Fruit fly (Drosophila melanogaster) whole organism, embryonic: ENCODE data around the gene wapl.
A peak's percentile ranks its signal among the peaks of the same experiment; 100 is the strongest.

Source experiments
- Atf6 ChIP-seq: fragments of 200-800 bp; sonication (Bioruptor generic); IDR thresholded peaks from 2 replicates; pipeline ENCODE4 v1.3.6; 2022; ENCODE audit warnings: missing biosample characterization, missing genetic modification characterization
- Bteb2 ChIP-seq: fragments of 200-800 bp; sonication (Bioruptor generic); optimal IDR thresholded peaks from 2 replicates; lab custom pipeline; 2016; ENCODE audit warnings: missing biosample characterization, missing genetic modification characterization
- CG10959 ChIP-seq: fragments of 200-800 bp; sonication (Bioruptor generic); IDR thresholded peaks from 2 replicates; pipeline ENCODE4 v1.3.6; 2022; ENCODE audit warnings: missing biosample characterization, missing genetic modification characterization
- CG11093 ChIP-seq: fragments of 200-800 bp; sonication (Bioruptor generic); IDR thresholded peaks from 3 replicates; pipeline ENCODE4 v1.3.6; 2022; ENCODE audit warnings: missing biosample characterization, missing genetic modification characterization
- CG11398 ChIP-seq: fragments of 200-800 bp; sonication (Bioruptor generic); optimal IDR thresholded peaks from 2 replicates; lab custom pipeline; 2016; ENCODE audit warnings: missing biosample characterization, missing genetic modification characterization
- CG12744 ChIP-seq: fragments of 200-800 bp; sonication (Bioruptor generic); optimal IDR thresholded peaks from 2 replicates; lab custom pipeline; 2016; ENCODE audit warnings: missing biosample characterization, missing genetic modification characterization
- CG12769 ChIP-seq: fragments of 200-800 bp; sonication (Bioruptor generic); optimal IDR thresholded peaks from 2 replicates; lab custom pipeline; 2019; ENCODE audit warnings: missing biosample characterization, mild to moderate bottlenecking, missing genetic modification characterization, moderate library complexity
- CG12942 ChIP-seq: fragments of 200-800 bp; sonication (Bioruptor generic); optimal IDR thresholded peaks from 3 replicates; lab custom pipeline; 2016; ENCODE audit warnings: missing biosample characterization, missing genetic modification characterization
- CG14860 ChIP-seq: fragments of 200-800 bp; sonication (Bioruptor generic); IDR thresholded peaks from 3 replicates; pipeline ENCODE4 v1.3.6; 2022; ENCODE audit warnings: missing biosample characterization, missing genetic modification characterization; ENCODE audit not compliant: partially characterized antibody
- CG15479 ChIP-seq: fragments of 200-800 bp; sonication (Bioruptor generic); optimal IDR thresholded peaks from 3 replicates; lab custom pipeline; 2019; ENCODE audit warnings: missing biosample characterization, mild to moderate bottlenecking, missing genetic modification characterization, moderate library complexity
- CG2199 ChIP-seq: fragments of 200-800 bp; sonication (Bioruptor generic); IDR thresholded peaks from 3 replicates; pipeline ENCODE4 v1.3.6; 2022; ENCODE audit warnings: missing biosample characterization, missing genetic modification characterization
- CG2678 ChIP-seq: fragments of 200-800 bp; sonication (Bioruptor generic); optimal IDR thresholded peaks from 3 replicates; lab custom pipeline; 2019; ENCODE audit warnings: missing biosample characterization, mild to moderate bottlenecking, missing genetic modification characterization, moderate library complexity
- CG3847 ChIP-seq: fragments of 200-800 bp; sonication (Bioruptor generic); IDR thresholded peaks from 2 replicates; pipeline ENCODE4 v1.3.6; 2022; ENCODE audit warnings: missing biosample characterization, missing genetic modification characterization
- CG6683 ChIP-seq: fragments of 200-800 bp; sonication (Bioruptor generic); optimal IDR thresholded peaks from 2 replicates; lab custom pipeline; 2017; ENCODE audit warnings: missing biosample characterization, mild to moderate bottlenecking, missing genetic modification characterization, missing genetic modification reagents
- CG7839 ChIP-seq: fragments of 200-800 bp; sonication (Bioruptor generic); optimal IDR thresholded peaks from 3 replicates; lab custom pipeline; 2018; ENCODE audit warnings: missing biosample characterization, mild to moderate bottlenecking, missing genetic modification characterization, moderate library complexity
- CG7928 ChIP-seq: fragments of 200-800 bp; sonication (Bioruptor generic); optimal IDR thresholded peaks from 2 replicates; lab custom pipeline; 2017; ENCODE audit warnings: missing biosample characterization, mild to moderate bottlenecking, missing genetic modification characterization
- CG7987 ChIP-seq: fragments of 200-800 bp; sonication (Bioruptor generic); optimal IDR thresholded peaks from 2 replicates; lab custom pipeline; 2018; ENCODE audit warnings: missing biosample characterization, mild to moderate bottlenecking, missing genetic modification characterization, moderate library complexity
- CG8765 ChIP-seq: fragments of 200-800 bp; sonication (Bioruptor generic); IDR thresholded peaks from 2 replicates; pipeline ENCODE4 v1.3.6; 2022; ENCODE audit warnings: missing biosample characterization, missing genetic modification characterization
- CG9609 ChIP-seq: fragments of 200-800 bp; sonication (Bioruptor generic); optimal IDR thresholded peaks from 3 replicates; lab custom pipeline; 2016; ENCODE audit warnings: missing biosample characterization, missing genetic modification characterization
- CHES-1-like ChIP-seq: fragments of 200-800 bp; sonication (Bioruptor generic); optimal IDR thresholded peaks from 2 replicates; lab custom pipeline; 2016; ENCODE audit warnings: missing biosample characterization, missing genetic modification characterization
- Dfd ChIP-seq, 2 experiments: fragments of >200 bp; optimal IDR thresholded peaks; 2 replicates each; lab custom pipeline; 2017; ENCODE audit warnings: missing biosample characterization in 2 of 2, missing genetic modification characterization in 2 of 2
- Dip3 ChIP-seq: fragments of 200-800 bp; sonication (Bioruptor generic); optimal IDR thresholded peaks from 3 replicates; lab custom pipeline; 2016; ENCODE audit warnings: missing biosample characterization, missing genetic modification characterization
- Dref ChIP-seq: fragments of 200-800 bp; sonication (Bioruptor generic); IDR thresholded peaks from 2 replicates; pipeline ENCODE4 v1.3.6; 2022; ENCODE audit warnings: missing biosample characterization, missing genetic modification characterization
- Ets65A ChIP-seq: fragments of 200-800 bp; sonication (Bioruptor generic); peaks from one replicate; lab custom pipeline; 2016; ENCODE audit warnings: missing biosample characterization, missing genetic modification characterization
- Hey ChIP-seq: fragments of 200-800 bp; sonication (Bioruptor generic); optimal IDR thresholded peaks from 3 replicates; lab custom pipeline; 2018; ENCODE audit warnings: missing biosample characterization, mild to moderate bottlenecking, missing genetic modification characterization
- Hmr ChIP-seq: fragments of 200-800 bp; sonication (Bioruptor generic); optimal IDR thresholded peaks from 3 replicates; lab custom pipeline; 2017; ENCODE audit warnings: mild to moderate bottlenecking, missing biosample characterization, missing genetic modification reagents, missing genetic modification characterization
- Hr3 ChIP-seq: fragments of 200-800 bp; sonication (Bioruptor generic); optimal IDR thresholded peaks from 3 replicates; lab custom pipeline; 2016; ENCODE audit warnings: missing biosample characterization, missing genetic modification characterization
- Hr78 ChIP-seq, 2 experiments: fragments of 200-800 bp in 1 of 2; fragments of >200 bp in 1 of 2; sonication (Bioruptor generic) in 1 of 2; optimal IDR thresholded peaks; 2 replicates each; lab custom pipeline; 2017 to 2019; ENCODE audit warnings: missing biosample characterization in 2 of 2, missing genetic modification characterization in 2 of 2, mild to moderate bottlenecking in 1 of 2, moderate library complexity in 1 of 2
- Max ChIP-seq: fragments of 200-800 bp; sonication (Bioruptor generic); optimal IDR thresholded peaks from 2 replicates; lab custom pipeline; 2016; ENCODE audit warnings: missing biosample characterization, mild to moderate bottlenecking, missing genetic modification characterization
- Meics ChIP-seq: fragments of 200-800 bp; sonication (Bioruptor generic); optimal IDR thresholded peaks from 2 replicates; lab custom pipeline; 2017; ENCODE audit warnings: missing biosample characterization, mild to moderate bottlenecking, missing genetic modification characterization
- Myb ChIP-seq: fragments of 200-800 bp; sonication (Bioruptor generic); optimal IDR thresholded peaks from 2 replicates; lab custom pipeline; 2016; ENCODE audit warnings: missing biosample characterization, missing genetic modification characterization
- Ptx1 ChIP-seq: fragments of 200-800 bp; sonication (Bioruptor generic); IDR thresholded peaks from 2 replicates; pipeline ENCODE4 v1.3.6; 2022; ENCODE audit warnings: missing biosample characterization, missing genetic modification characterization
- Ravus ChIP-seq: fragments of 200-800 bp; sonication (Bioruptor generic); IDR thresholded peaks from 2 replicates; pipeline ENCODE4 v1.3.6; 2022; ENCODE audit warnings: missing biosample characterization, missing genetic modification characterization
- Ssrp ChIP-seq: fragments of 200-800 bp; sonication (Bioruptor generic); optimal IDR thresholded peaks from 2 replicates; lab custom pipeline; 2018; ENCODE audit warnings: missing biosample characterization, mild to moderate bottlenecking, missing genetic modification characterization, moderate library complexity
- ato ChIP-seq: fragments of 200-800 bp; sonication (Bioruptor generic); IDR thresholded peaks from 2 replicates; pipeline ENCODE4 v1.3.6; 2022; ENCODE audit warnings: missing biosample characterization, missing genetic modification characterization; ENCODE audit not compliant: partially characterized antibody
- bowl ChIP-seq: fragments of 200-800 bp; sonication (Bioruptor generic); IDR thresholded peaks from 2 replicates; pipeline ENCODE4 v1.3.6; 2022; ENCODE audit warnings: missing biosample characterization, missing genetic modification characterization
- btn ChIP-seq: fragments of 200-800 bp; sonication (Bioruptor generic); optimal IDR thresholded peaks from 2 replicates; lab custom pipeline; 2016; ENCODE audit warnings: missing biosample characterization, missing genetic modification characterization
- crp ChIP-seq, 2 experiments: fragments of 200-800 bp; sonication (Bioruptor generic); optimal IDR thresholded peaks; 2 replicates in 1 of 2; 3 replicates in 1 of 2; lab custom pipeline; 2017; ENCODE audit warnings: missing biosample characterization in 2 of 2, missing genetic modification characterization in 2 of 2, mild to moderate bottlenecking in 1 of 2, moderate library complexity in 1 of 2
- dan ChIP-seq: fragments of 200-800 bp; sonication (Bioruptor generic); IDR thresholded peaks from 2 replicates; pipeline ENCODE4 v1.3.6; 2022; ENCODE audit warnings: missing biosample characterization, missing genetic modification characterization
- fd102C ChIP-seq: fragments of 200-800 bp; sonication (Bioruptor generic); optimal IDR thresholded peaks from 2 replicates; lab custom pipeline; 2018; ENCODE audit warnings: missing biosample characterization, mild to moderate bottlenecking, missing genetic modification characterization, moderate library complexity
- gcm ChIP-seq: fragments of 200-800 bp; sonication (Bioruptor generic); optimal IDR thresholded peaks from 2 replicates; lab custom pipeline; 2019; ENCODE audit warnings: missing biosample characterization, mild to moderate bottlenecking, missing genetic modification characterization, moderate library complexity
- gsb ChIP-seq: fragments of 200-800 bp; sonication (Bioruptor generic); IDR thresholded peaks from 2 replicates; pipeline ENCODE4 v1.3.6; 2022; ENCODE audit warnings: missing biosample characterization, missing genetic modification characterization
- h ChIP-seq: fragments of >200 bp; optimal IDR thresholded peaks from 2 replicates; lab custom pipeline; 2017
- lov ChIP-seq, 2 experiments: fragments of 200-800 bp in 1 of 2; fragments of >200 bp in 1 of 2; sonication (Bioruptor generic) in 1 of 2; IDR thresholded peaks in 1 of 2; optimal IDR thresholded peaks in 1 of 2; 2 replicates in 1 of 2; 3 replicates in 1 of 2; pipeline versions ENCODE4 v1.3.6 to Lab custom; 2017 to 2022; ENCODE audit warnings: missing biosample characterization in 1 of 2, missing genetic modification characterization in 1 of 2
- phol ChIP-seq: fragments of 200-800 bp; sonication (Bioruptor generic); optimal IDR thresholded peaks from 3 replicates; lab custom pipeline; 2018; ENCODE audit warnings: missing biosample characterization, mild to moderate bottlenecking, missing genetic modification characterization, moderate library complexity
- prd ChIP-seq, 3 experiments: fragments of >200 bp in 2 of 3; fragments of 200-800 bp in 1 of 3; sonication (Bioruptor generic) in 1 of 3; optimal IDR thresholded peaks in 2 of 3; IDR thresholded peaks in 1 of 3; 2 replicates in 2 of 3; 3 replicates in 1 of 3; pipeline versions ENCODE4 v1.3.6 to Lab custom; 2017 to 2022; ENCODE audit warnings: missing biosample characterization in 1 of 3, missing genetic modification characterization in 1 of 3
- ranshi ChIP-seq: fragments of 200-800 bp; sonication (Bioruptor generic); IDR thresholded peaks from 2 replicates; pipeline ENCODE4 v1.3.6; 2022; ENCODE audit warnings: missing biosample characterization, missing genetic modification characterization
- schlank ChIP-seq: fragments of 200-800 bp; sonication (Bioruptor generic); optimal IDR thresholded peaks from 2 replicates; lab custom pipeline; 2018; ENCODE audit warnings: missing biosample characterization, mild to moderate bottlenecking, missing genetic modification characterization
- seq ChIP-seq: fragments of 200-800 bp; sonication (Bioruptor generic); IDR thresholded peaks from 2 replicates; pipeline ENCODE4 v1.3.6; 2022; ENCODE audit warnings: missing biosample characterization, missing genetic modification characterization
- stwl ChIP-seq: fragments of 200-800 bp; sonication (Bioruptor generic); optimal IDR thresholded peaks from 3 replicates; lab custom pipeline; 2018; ENCODE audit warnings: missing biosample characterization, mild to moderate bottlenecking, missing genetic modification characterization, moderate library complexity
- tup ChIP-seq: fragments of 200-800 bp; sonication (Bioruptor generic); optimal IDR thresholded peaks from 2 replicates; lab custom pipeline; 2016; ENCODE audit warnings: missing biosample characterization, mild to moderate bottlenecking, missing genetic modification characterization, moderate library complexity

The wapl gene

dm6 chrX:2172420-2172827 lies 13.6 kb upstream of the wapl start, which contains the start of gene ND-B14.5A (continued):
- no peak for TF ChIP-seq dan (GFP tag; lab: Robert Waterston, UW)
- TF ChIP-seq seq (GFP tag; lab: Robert Waterston, UW), result no peak
- TF ChIP-seq CG2199 (GFP tag; lab: Robert Waterston, UW), result no peak
- no peak for TF ChIP-seq Hr78 (GFP tag; optimal IDR thresholded peaks at IDR 0.05; lab: Kevin White, UChicago)
- TF ChIP-seq Hey (tag; lab: Kevin White, UChicago), result no peak
- no peak for TF ChIP-seq CG12744 (GFP tag; lab: Kevin White, UChicago)
- TF ChIP-seq schlank, result no peak
- TF ChIP-seq CG8765 (GFP tag; lab: Robert Waterston, UW), result no peak
- TF ChIP-seq CG7928, result peak; percentile 88
- no peak for TF ChIP-seq ranshi
- TF ChIP-seq CG15479 (GFP tag; lab: Kevin White, UChicago), result no peak
- peak in 1 of 2 experiments; percentile 64 for TF ChIP-seq crp (GFP tag; optimal IDR thresholded peaks at IDR 0.05; lab: Kevin White, UChicago)
- no peak for TF ChIP-seq Ptx1
- TF ChIP-seq CG11398 (GFP tag; lab: Kevin White, UChicago), result no peak
- TF ChIP-seq Meics, result no peak
- no peak for TF ChIP-seq CG9609 (GFP tag; lab: Kevin White, UChicago)
- no peak for TF ChIP-seq CG11093 (GFP tag; lab: Robert Waterston, UW)
- no peak for TF ChIP-seq fd102C (GFP tag; lab: Kevin White, UChicago)
- no peak for TF ChIP-seq gsb (GFP tag; lab: Robert Waterston, UW)
- no peak for TF ChIP-seq Atf6
- TF ChIP-seq CG7987 (GFP tag; lab: Kevin White, UChicago), result no peak
- no peak for TF ChIP-seq Dfd (GFP tag; optimal IDR thresholded peaks at IDR 0.05; lab: Kevin White, UChicago)
- peak; percentile 97 for TF ChIP-seq ato
- TF ChIP-seq btn (GFP tag; lab: Kevin White, UChicago), result no peak
- no peak for TF ChIP-seq h (lab: Kevin White, UChicago)
- TF ChIP-seq Ssrp (tag; lab: Kevin White, UChicago), result no peak
- no peak for TF ChIP-seq CG2678 (tag; lab: Kevin White, UChicago)
- TF ChIP-seq tup (GFP tag; lab: Kevin White, UChicago), result no peak
- TF ChIP-seq CG10959 (GFP tag; lab: Robert Waterston, UW), result no peak
- TF ChIP-seq Ravus (GFP tag; lab: Robert Waterston, UW), result no peak
- TF ChIP-seq Dref (GFP tag; lab: Robert Waterston, UW), result peak; percentile 97
- TF ChIP-seq CG3847, result no peak
- TF ChIP-seq CG12769 (tag; lab: Kevin White, UChicago), result peak; percentile 2
- TF ChIP-seq Dip3, result no peak
- TF ChIP-seq CG6683 (GFP tag; lab: Kevin White, UChicago), result no peak
- peak; percentile 74 for TF ChIP-seq stwl (tag; lab: Kevin White, UChicago)
- no peak for TF ChIP-seq Max (GFP tag; lab: Kevin White, UChicago)
- no peak for TF ChIP-seq Ets65A (GFP tag; lab: Kevin White, UChicago)
- TF ChIP-seq gcm (GFP tag; lab: Kevin White, UChicago), result no peak
- TF ChIP-seq bowl (GFP tag; lab: Robert Waterston, UW), result no peak
- peak; percentile 16 for TF ChIP-seq phol (tag; lab: Kevin White, UChicago)
- no peak for TF ChIP-seq CG12942 (GFP tag; lab: Kevin White, UChicago)
- no peak for TF ChIP-seq prd (optimal IDR thresholded peaks at IDR 0.05; lab: Kevin White, UChicago)
- no peak for TF ChIP-seq prd (GFP tag; IDR thresholded peaks at IDR 0.05; lab: Robert Waterston, UW)
- TF ChIP-seq lov (optimal IDR thresholded peaks at IDR 0.05; lab: Kevin White, UChicago), result no peak
- no peak for TF ChIP-seq lov (GFP tag; IDR thresholded peaks at IDR 0.05; lab: Robert Waterston, UW)
- no peak for TF ChIP-seq Hr3 (GFP tag; lab: Kevin White, UChicago)
- TF ChIP-seq Bteb2 (GFP tag; lab: Kevin White, UChicago), result no peak
- no peak for TF ChIP-seq CHES-1-like (GFP tag; lab: Kevin White, UChicago)
- no peak for TF ChIP-seq CG7839 (tag; lab: Kevin White, UChicago)
- TF ChIP-seq Hmr (GFP tag; lab: Kevin White, UChicago), result peak; percentile 7
- TF ChIP-seq Myb (GFP tag; lab: Kevin White, UChicago), result peak; percentile 97
- TF ChIP-seq CG14860 (GFP tag; lab: Robert Waterston, UW), result peak; percentile 97
